Worm (Caenorhabditis elegans) whole organism, early embryonic: ENCODE measurements around the gene F26A1.19.

Source experiments
- B0310.2 ChIP-seq: sonication (generic microtip); optimal IDR thresholded peaks from 2 replicates; lab custom pipeline; 2016; ENCODE audit warnings: mild to moderate bottlenecking, missing genetic modification characterization, missing compliant biosample characterization
- F13C5.2 ChIP-seq: sonication (generic microtip); optimal IDR thresholded peaks from 2 replicates; lab custom pipeline; 2017; ENCODE audit warnings: mild to moderate bottlenecking, missing genetic modification characterization, inconsistent platforms, missing compliant biosample characterization
- aly-1 ChIP-seq: sonication (generic microtip); optimal IDR thresholded peaks from 2 replicates; lab custom pipeline; 2016; ENCODE audit warnings: missing genetic modification characterization, missing compliant biosample characterization
- ama-1 ChIP-seq: fragments of 150-350 bp; optimal IDR thresholded peaks from 2 replicates; lab custom pipeline; 2014
- ceh-13 ChIP-seq: fragments of 200-800 bp; sonication (Bioruptor generic); optimal IDR thresholded peaks from 2 replicates; lab custom pipeline; 2018; ENCODE audit warnings: mild to moderate bottlenecking, missing genetic modification characterization, missing compliant biosample characterization
- ceh-36 ChIP-seq: sonication (generic microtip); optimal IDR thresholded peaks from 2 replicates; lab custom pipeline; 2016; ENCODE audit warnings: missing genetic modification characterization, inconsistent platforms, missing compliant biosample characterization
- ets-7 ChIP-seq: sonication (generic microtip); optimal IDR thresholded peaks from 2 replicates; lab custom pipeline; 2016; ENCODE audit warnings: missing genotype, missing genetic modification characterization, missing compliant biosample characterization
- flt-1 ChIP-seq: fragments of 200-800 bp; sonication (Bioruptor generic); IDR thresholded peaks from 2 replicates; pipeline ENCODE4 v1.3.6; 2022; ENCODE audit warnings: missing genetic modification characterization, missing compliant biosample characterization
- hmbx-1 ChIP-seq: sonication (generic microtip); optimal IDR thresholded peaks from 2 replicates; lab custom pipeline; 2016; ENCODE audit warnings: mild to moderate bottlenecking, missing genetic modification characterization, missing compliant biosample characterization
- hmg-4 ChIP-seq: fragments of 200-800 bp; sonication (Bioruptor generic); optimal IDR thresholded peaks from 2 replicates; lab custom pipeline; 2018; ENCODE audit warnings: mild to moderate bottlenecking, missing genetic modification characterization, missing compliant biosample characterization
- hnd-1 ChIP-seq: sonication (generic microtip); optimal IDR thresholded peaks from 2 replicates; lab custom pipeline; 2016; ENCODE audit warnings: missing genetic modification characterization, missing compliant biosample characterization
- pes-1 ChIP-seq: fragments of 200-800 bp; sonication (Bioruptor generic); IDR thresholded peaks from 2 replicates; pipeline ENCODE4 v1.3.6; 2022; ENCODE audit warnings: missing genetic modification reagents, missing genetic modification characterization, missing compliant biosample characterization
- scrt-1 ChIP-seq: fragments of 200-800 bp; sonication (Bioruptor generic); IDR thresholded peaks from 2 replicates; pipeline ENCODE4 v1.3.6; 2022; ENCODE audit warnings: missing genetic modification characterization, missing compliant biosample characterization
- sea-1 ChIP-seq: fragments of 200-800 bp; sonication (Bioruptor generic); conservative IDR thresholded peaks from 2 replicates; pipeline ENCODE4 v1.3.6; 2022; ENCODE audit warnings: missing genetic modification characterization, missing compliant biosample characterization
- tbx-11 ChIP-seq: fragments of 200-800 bp; sonication (Bioruptor generic); IDR thresholded peaks from 2 replicates; pipeline ENCODE4 v1.3.6; 2022; ENCODE audit warnings: missing genetic modification characterization, missing compliant biosample characterization
- tbx-37 ChIP-seq: fragments of 200-800 bp; sonication (Bioruptor generic); conservative IDR thresholded peaks from 2 replicates; pipeline ENCODE4 v1.3.6; 2022; ENCODE audit warnings: missing genetic modification reagents, missing genetic modification characterization, missing compliant biosample characterization
- tra-4 ChIP-seq: sonication (generic microtip); optimal IDR thresholded peaks from 2 replicates; lab custom pipeline; 2017; ENCODE audit warnings: missing genetic modification characterization, missing compliant biosample characterization

Gene F26A1.19

DNA sequence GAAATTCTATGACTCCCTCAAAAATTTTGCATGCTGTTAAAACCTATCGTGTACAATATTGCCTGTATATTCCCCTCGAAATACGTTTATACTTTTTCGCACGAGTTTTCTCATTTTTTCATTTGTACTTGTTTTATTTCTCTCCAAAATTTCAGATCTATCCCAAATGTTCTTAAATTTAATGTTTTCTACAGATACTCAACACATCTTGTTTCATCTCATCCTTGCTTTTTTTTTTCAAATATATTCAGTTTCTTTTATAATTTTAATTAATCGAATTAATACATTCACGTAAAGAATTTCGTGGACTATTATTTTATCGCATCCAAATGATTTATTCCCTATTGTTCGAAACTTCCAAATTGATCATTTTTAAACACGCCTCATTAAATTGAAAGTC lies 17.4 kb downstream of the F26A1.19 start, which contains the start of gene C35D10.8:
TSS of gene C35D10.8 (plus strand) at position 301 of the 400 bp plus-strand sequence.
- TF ChIP-seq F13C5.2 (tag; lab: Kevin White, UChicago) (no peak), B0310.2 (no peak), hmg-4 (GFP tag; lab: Kevin White, UChicago) (no peak), tbx-37 (no peak), ets-7 (tag; lab: Kevin White, UChicago) (no peak), hmbx-1 (tag; lab: Kevin White, UChicago) (no peak), ceh-36 (tag; lab: Kevin White, UChicago) (no peak), scrt-1 (no peak), tbx-11 (GFP tag; lab: Robert Waterston, UW) (no peak), ama-1 (lab: Kevin White, UChicago) (no peak), pes-1 (GFP tag; lab: Robert Waterston, UW) (no peak), aly-1 (tag; lab: Kevin White, UChicago) (no peak)

DNA sequence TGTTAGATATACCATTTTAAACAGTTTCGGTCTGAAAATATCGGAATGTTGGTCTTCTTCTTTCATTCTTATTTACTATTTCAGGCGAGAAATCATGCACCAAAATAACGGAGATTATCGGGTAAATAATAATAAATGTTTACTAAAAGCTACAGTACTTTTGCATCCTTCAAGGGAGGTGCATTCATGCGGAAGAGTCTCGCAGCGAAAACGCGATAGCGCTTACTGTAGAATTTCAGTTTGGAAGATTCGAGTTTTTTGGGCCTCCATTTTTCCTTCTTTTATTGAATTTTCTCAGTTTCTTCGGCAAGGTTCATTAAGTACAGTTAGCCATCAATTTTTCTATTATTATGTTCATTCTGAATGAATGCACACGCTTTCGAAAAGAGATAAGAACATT lies 18.6 kb downstream of the F26A1.19 start, which contains the start of gene C35D10.7:
TSS of gene C35D10.7 (plus strand) at position 85 of the 400 bp plus-strand sequence.
- TF ChIP-seq hmbx-1 (tag; lab: Kevin White, UChicago): no peak
- TF ChIP-seq hnd-1 (tag; lab: Kevin White, UChicago): no peak
- TF ChIP-seq ets-7 (tag; lab: Kevin White, UChicago): no peak
- TF ChIP-seq hmg-4 (GFP tag; lab: Kevin White, UChicago): no peak
- no peak for TF ChIP-seq ceh-36 (tag; lab: Kevin White, UChicago)
- no peak for TF ChIP-seq F13C5.2 (tag; lab: Kevin White, UChicago)
- no peak for TF ChIP-seq scrt-1
- no peak for TF ChIP-seq ceh-13 (GFP tag; lab: Kevin White, UChicago)
- no peak for TF ChIP-seq flt-1 (GFP tag; lab: Robert Waterston, UW)
- TF ChIP-seq sea-1 (GFP tag; lab: Robert Waterston, UW): no peak
- no peak for TF ChIP-seq ama-1 (lab: Kevin White, UChicago)
- no peak for TF ChIP-seq tra-4
- no peak for TF ChIP-seq aly-1 (tag; lab: Kevin White, UChicago)
- TF ChIP-seq B0310.2: no peak
- no peak for TF ChIP-seq tbx-37
- TF ChIP-seq pes-1 (GFP tag; lab: Robert Waterston, UW): no peak
- TF ChIP-seq tbx-11 (GFP tag; lab: Robert Waterston, UW): no peak

DNA sequence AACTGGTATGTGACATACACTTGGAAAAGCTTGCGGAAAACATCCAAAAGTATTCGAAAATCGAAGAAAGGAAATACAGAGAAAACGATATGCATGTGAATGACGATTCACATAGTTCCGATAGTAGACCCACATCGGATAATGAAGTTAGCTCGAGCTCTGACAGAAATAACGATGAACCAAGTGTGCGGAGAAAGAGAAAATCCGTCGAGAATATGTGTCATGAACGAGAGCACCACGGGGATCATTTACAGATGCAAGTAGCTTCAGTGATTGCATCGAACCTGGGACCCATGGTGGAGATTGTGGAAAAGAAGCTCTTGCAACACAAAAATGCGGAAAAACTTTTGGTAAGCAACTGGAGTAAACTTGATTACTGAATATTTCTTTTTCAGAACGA lies 19.5 kb downstream of the F26A1.19 start:
- TF ChIP-seq tbx-11 (GFP tag; lab: Robert Waterston, UW) (no peak), pes-1 (GFP tag; lab: Robert Waterston, UW) (no peak), scrt-1 (no peak), ceh-36 (tag; lab: Kevin White, UChicago) (no peak)

DNA sequence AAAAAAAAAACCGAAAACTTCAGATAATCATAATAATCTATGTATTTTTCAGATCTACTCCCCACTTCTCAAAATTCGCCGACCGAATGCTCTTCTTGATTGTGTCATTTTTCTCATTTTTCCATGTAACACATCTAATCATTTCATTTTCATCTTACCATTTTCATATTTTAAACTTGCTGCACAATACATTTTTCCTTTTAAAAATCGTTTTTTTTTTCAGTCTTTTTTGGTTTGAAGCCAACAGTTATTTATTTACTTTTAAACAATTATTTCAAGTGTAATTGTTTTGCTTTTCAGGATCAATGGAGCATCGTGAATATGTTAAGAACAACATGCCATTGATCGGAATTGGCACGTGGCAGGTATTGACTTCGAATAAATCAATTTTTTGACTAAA lies 21.5 kb downstream of the F26A1.19 start, which contains the start of gene C35D10.6:
TSS of gene C35D10.6 (plus strand) at position 301 of the 400 bp plus-strand sequence.
- no peak for TF ChIP-seq tbx-37
- no peak for TF ChIP-seq ama-1 (lab: Kevin White, UChicago)
- no peak for TF ChIP-seq ceh-36 (tag; lab: Kevin White, UChicago)
- TF ChIP-seq flt-1 (GFP tag; lab: Robert Waterston, UW): no peak
- no peak for TF ChIP-seq sea-1 (GFP tag; lab: Robert Waterston, UW)
- no peak for TF ChIP-seq ets-7 (tag; lab: Kevin White, UChicago)
- TF ChIP-seq B0310.2: no peak
- TF ChIP-seq aly-1 (tag; lab: Kevin White, UChicago): no peak
- TF ChIP-seq hmg-4 (GFP tag; lab: Kevin White, UChicago): no peak
- no peak for TF ChIP-seq tbx-11 (GFP tag; lab: Robert Waterston, UW)
- TF ChIP-seq hmbx-1 (tag; lab: Kevin White, UChicago): no peak
- TF ChIP-seq pes-1 (GFP tag; lab: Robert Waterston, UW): no peak
- no peak for TF ChIP-seq F13C5.2 (tag; lab: Kevin White, UChicago)
- TF ChIP-seq ceh-13 (GFP tag; lab: Kevin White, UChicago): no peak

DNA sequence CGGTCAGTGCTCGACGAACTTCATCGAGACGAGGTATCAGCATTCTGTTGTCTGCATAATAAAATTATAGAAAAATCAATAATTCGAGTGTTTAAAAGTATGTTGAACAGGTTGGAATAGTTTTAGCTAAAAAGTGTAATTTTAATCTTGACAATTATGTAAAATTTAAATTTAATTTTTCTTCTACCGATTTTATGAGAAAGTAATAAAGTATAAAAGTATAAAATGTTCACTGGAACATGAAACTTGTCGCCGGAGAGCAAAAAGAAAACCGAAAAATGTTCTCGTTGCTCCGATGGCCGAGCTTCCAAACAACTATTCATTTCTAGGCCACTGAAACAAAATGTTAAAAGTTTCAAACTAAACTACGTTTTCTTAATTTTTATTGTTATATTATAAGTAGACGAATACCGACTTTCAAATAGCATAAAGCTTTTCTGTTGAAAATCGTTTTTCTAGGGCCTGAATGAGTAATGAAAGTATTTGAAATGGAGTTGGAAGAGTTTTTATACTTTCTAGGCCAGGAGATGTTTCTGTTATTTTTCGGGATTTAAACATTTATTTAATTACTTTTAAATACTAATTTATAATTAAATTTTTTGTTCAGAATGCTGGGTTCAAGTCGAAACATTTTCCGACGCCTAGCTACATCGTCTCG lies 24.3 kb downstream of the F26A1.19 start, which contains the start of the genes C35D10.10 and C35D10.5:
TSS of gene C35D10.10 (minus strand) at position 51 of the 658 bp plus-strand sequence.
TSS of gene C35D10.5 (plus strand) at position 608 of the 658 bp plus-strand sequence.
- TF ChIP-seq flt-1 (GFP tag; lab: Robert Waterston, UW): no peak

DNA sequence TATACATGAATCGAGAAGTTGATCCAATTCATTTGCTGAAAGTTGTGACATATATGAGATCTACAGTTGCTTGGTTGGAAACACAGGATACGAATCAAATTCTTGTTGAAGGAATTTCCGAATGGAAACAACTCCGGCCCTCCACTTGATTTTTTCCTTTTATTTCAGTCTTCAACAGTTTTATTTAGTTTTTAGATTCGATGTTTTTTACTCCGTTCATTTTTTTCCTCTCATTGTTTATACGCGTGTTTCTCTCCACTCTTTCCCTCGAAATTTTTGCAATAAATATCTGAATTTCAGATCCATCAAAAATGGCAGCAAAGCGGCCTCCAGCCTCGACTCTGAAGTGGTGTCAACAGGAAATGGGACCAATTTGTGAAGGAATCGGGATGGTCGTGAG lies 25.6 kb downstream of the F26A1.19 start, which contains the start of gene coq-8:
TSS of gene coq-8 (plus strand) at position 301 of the 400 bp plus-strand sequence.
- TF ChIP-seq pes-1 (GFP tag; lab: Robert Waterston, UW): no peak
- no peak for TF ChIP-seq tbx-11 (GFP tag; lab: Robert Waterston, UW)
- TF ChIP-seq flt-1 (GFP tag; lab: Robert Waterston, UW): no peak
- TF ChIP-seq hmbx-1 (tag; lab: Kevin White, UChicago): no peak
- no peak for TF ChIP-seq scrt-1
- TF ChIP-seq aly-1 (tag; lab: Kevin White, UChicago): no peak
- no peak for TF ChIP-seq ceh-36 (tag; lab: Kevin White, UChicago)
- TF ChIP-seq ama-1 (lab: Kevin White, UChicago): no peak
- no peak for TF ChIP-seq ceh-13 (GFP tag; lab: Kevin White, UChicago)

DNA sequence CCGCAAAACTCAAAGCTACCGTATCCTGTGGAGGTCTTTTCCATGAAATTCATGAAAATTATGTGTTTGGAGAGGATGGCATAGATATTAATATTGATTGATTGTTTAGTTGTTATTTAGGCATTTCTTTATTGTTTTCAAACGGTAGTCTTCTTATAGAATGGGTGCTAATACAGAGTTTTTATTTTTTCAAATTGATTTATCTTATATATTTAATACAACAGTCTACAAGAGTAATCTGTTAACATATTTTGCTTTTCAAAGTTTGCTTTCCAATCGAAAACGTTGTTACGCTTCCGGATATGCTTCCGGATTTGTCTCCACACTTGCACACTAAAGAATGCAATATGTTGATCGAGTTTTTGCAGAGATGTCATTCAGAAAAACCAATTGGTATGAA lies 29.2 kb downstream of the F26A1.19 start, which contains the start of gene C35D10.17:
TSS of gene C35D10.17 (plus strand) at position 301 of the 400 bp plus-strand sequence.
- TF ChIP-seq pes-1 (GFP tag; lab: Robert Waterston, UW) (no peak), ama-1 (lab: Kevin White, UChicago) (no peak), tbx-37 (no peak), tbx-11 (GFP tag; lab: Robert Waterston, UW) (no peak), scrt-1 (no peak), hmg-4 (GFP tag; lab: Kevin White, UChicago) (no peak)
